Fruit fly (Drosophila melanogaster) Kc167 (cell line): ENCODE results near the gene CG12084.

ENCODE experiments used
- Myc ChIP-seq: fragments of >200 bp; optimal IDR thresholded peaks from 2 replicates; lab custom pipeline; 2017; ENCODE audit warnings: missing external identifiers
- Sin3A ChIP-seq: fragments of >200 bp; optimal IDR thresholded peaks from 2 replicates; lab custom pipeline; 2018; ENCODE audit warnings: missing external identifiers
- h ChIP-seq: fragments of >200 bp; optimal IDR thresholded peaks from 3 replicates; lab custom pipeline; 2018; ENCODE audit warnings: missing external identifiers
- insv ChIP-seq: fragments of >200 bp; optimal IDR thresholded peaks from 3 replicates; lab custom pipeline; 2018; ENCODE audit warnings: missing external identifiers
- psq ChIP-seq: fragments of >200 bp; optimal IDR thresholded peaks from 2 replicates; lab custom pipeline; 2017; ENCODE audit warnings: missing external identifiers
- ttk ChIP-seq: sonication (Bioruptor generic); optimal IDR thresholded peaks from 2 replicates; lab custom pipeline; 2017; ENCODE audit warnings: missing external identifiers

Gene CG12084

DNA sequence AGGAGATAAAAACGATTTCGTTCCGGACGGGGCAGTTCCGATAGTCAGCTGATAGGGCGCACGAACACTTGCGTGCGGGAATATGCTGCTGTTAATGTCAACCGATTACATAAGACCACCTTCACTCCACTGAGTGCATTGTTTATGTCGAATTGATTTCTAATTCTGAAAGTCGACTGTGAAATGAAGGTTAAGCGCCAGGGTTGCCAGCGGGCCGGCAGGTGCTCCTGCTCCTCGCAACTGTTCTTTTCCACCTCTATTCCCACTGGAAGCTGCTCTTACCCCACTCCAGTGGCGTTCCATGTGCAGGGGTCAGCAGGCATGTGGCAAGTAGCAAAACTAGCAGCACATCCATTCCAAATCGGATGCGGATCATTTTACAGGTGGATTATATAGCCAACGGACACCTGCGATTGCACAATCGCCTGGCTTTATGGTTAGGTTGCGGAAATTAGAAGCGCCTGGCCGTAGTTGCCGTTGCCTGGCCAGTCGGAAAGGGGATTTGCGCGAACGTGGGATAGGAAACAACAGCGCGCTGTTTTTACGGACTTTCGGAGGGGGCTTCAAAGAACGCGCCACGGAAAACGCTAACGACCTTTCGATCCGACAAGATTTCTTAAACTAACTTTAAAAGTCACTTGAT, 20.3 kb upstream of the CG12084 start, which contains the start of gene cue:
cue (minus strand) TSS at position 641 of the 643 bp plus-strand sequence.
- no peak for TF ChIP-seq insv (lab: Kevin White, UChicago)
- no peak for TF ChIP-seq Myc (lab: Kevin White, UChicago)
- no peak for TF ChIP-seq psq (lab: Kevin White, UChicago)
- no peak for TF ChIP-seq ttk (lab: Kevin White, UChicago)
- TF ChIP-seq Sin3A (lab: Kevin White, UChicago): no peak
- TF ChIP-seq h (lab: Kevin White, UChicago): no peak

DNA sequence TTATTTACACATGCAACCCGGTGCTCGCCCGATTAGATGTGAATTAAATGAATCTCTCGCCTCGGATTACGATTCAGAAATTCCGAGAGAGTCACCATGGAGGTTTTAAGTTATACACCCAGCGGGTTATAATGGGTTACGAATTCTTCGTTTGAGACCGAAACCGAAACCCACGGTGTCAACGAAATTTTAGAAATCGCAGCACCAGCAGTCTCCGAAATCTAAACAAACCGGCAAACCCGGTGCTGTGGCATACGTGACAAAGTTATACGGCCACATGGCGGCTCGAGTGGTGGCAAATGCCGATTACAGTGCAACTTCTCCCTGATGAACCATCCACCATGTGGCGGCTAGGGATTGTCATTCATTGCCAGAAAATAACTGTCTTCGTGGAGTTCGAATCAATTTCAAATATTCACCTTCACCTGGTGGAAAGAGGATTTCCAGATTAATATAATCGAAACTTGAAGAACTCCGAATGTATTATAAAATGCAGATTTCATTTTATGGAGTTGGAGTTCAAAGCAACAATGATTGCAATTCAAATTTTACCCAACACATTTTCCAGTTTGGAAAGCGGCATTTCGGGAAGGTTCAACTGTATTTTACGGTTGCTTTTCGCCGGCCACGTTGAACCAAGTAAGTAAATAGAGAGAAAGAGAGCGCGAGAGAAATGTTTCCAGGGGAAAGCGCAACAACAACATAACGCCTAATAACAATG, 19.5 kb upstream of the CG12084 start:
- no peak for TF ChIP-seq h (lab: Kevin White, UChicago)
- no peak for TF ChIP-seq insv (lab: Kevin White, UChicago)
- no peak for TF ChIP-seq ttk (lab: Kevin White, UChicago)
- no peak for TF ChIP-seq Sin3A (lab: Kevin White, UChicago)

dm6 chr3L:1502086-1502893, 5.8 kb upstream of the CG12084 start, which contains the start of the genes hfp and Psa:
hfp (minus strand) TSS chr3L:1502590.
Psa (plus strand) TSS chr3L:1502843.
- TF ChIP-seq ttk (lab: Kevin White, UChicago): no peak
- TF ChIP-seq Myc (lab: Kevin White, UChicago): no peak
- no peak for TF ChIP-seq insv (lab: Kevin White, UChicago)
- no peak for TF ChIP-seq psq (lab: Kevin White, UChicago)
- TF ChIP-seq Sin3A (lab: Kevin White, UChicago): no peak
- no peak for TF ChIP-seq h (lab: Kevin White, UChicago)

DNA sequence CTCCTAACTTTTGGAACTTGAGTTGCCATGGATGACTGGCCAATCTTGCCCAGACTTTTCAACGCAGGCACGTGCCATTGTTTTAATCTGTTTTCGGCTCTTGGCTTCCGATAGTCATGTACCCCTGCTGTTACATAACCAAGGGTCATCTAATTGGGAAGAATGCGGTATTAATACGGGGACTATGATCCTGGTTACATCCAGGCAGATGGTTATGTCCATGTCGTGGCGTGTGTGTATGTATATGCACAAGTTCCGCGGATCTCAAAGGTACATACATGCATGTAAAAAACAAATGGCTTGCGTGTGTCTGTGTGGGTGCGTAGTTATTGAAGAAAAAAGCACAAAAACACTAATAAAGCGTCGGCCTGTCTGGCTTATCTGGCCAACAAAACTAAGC, 640 bp downstream of the CG12084 start:
- TF ChIP-seq psq (lab: Kevin White, UChicago) (no peak), insv (lab: Kevin White, UChicago) (no peak), Myc (lab: Kevin White, UChicago) (no peak), Sin3A (lab: Kevin White, UChicago) (no peak), ttk (lab: Kevin White, UChicago) (no peak), h (lab: Kevin White, UChicago) (no peak)

- TF ChIP-seq h (lab: Kevin White, UChicago) (no peak), ttk (lab: Kevin White, UChicago) (no peak), insv (lab: Kevin White, UChicago) (no peak), Sin3A (lab: Kevin White, UChicago) (no peak), Myc (lab: Kevin White, UChicago) (no peak), psq (lab: Kevin White, UChicago) (no peak)
Measured at dm6 chr3L:1489523-1489922, 6.9 kb downstream of the CG12084 start, which contains the start of gene stet. stet (minus strand) TSS chr3L:1489547.

DNA sequence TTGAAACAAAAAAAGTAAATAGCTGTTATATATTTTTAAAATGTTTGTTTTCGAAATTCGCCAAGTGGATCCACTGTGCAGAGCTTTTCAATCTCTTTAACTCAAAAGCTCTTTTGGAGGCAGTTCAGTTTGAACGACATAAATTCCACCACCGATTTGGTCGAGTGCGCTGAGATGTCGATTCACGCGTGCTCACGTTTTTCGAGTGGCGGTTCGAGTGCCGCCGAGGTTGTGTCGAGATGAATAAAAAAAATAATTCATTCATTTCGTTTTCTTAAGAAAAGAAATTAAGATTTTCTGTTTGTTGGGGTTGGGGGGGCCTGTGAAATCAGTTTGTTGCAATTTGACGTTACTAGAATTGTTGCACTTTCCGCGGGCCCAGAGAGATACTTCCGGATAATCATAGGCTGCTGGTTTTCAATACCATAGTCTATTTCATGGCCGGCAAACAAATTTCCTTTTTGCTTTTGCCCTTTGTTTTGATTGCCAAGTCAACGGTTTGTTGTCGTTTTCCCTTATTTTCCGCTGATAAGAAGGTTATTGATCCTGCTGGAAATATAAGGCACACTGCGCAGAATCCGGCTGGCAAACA, 7.8 kb downstream of the CG12084 start:
- TF ChIP-seq h (lab: Kevin White, UChicago) (no peak), Sin3A (lab: Kevin White, UChicago) (no peak), ttk (lab: Kevin White, UChicago) (no peak), psq (lab: Kevin White, UChicago) (no peak), insv (lab: Kevin White, UChicago) (no peak), Myc (lab: Kevin White, UChicago) (no peak)

dm6 chr3L:1484747-1485146, 11.7 kb downstream of the CG12084 start:
- no peak for TF ChIP-seq h (lab: Kevin White, UChicago)
- no peak for TF ChIP-seq Myc (lab: Kevin White, UChicago)
- no peak for TF ChIP-seq Sin3A (lab: Kevin White, UChicago)
- TF ChIP-seq insv (lab: Kevin White, UChicago): no peak
- TF ChIP-seq psq (lab: Kevin White, UChicago): no peak
- no peak for TF ChIP-seq ttk (lab: Kevin White, UChicago)

DNA sequence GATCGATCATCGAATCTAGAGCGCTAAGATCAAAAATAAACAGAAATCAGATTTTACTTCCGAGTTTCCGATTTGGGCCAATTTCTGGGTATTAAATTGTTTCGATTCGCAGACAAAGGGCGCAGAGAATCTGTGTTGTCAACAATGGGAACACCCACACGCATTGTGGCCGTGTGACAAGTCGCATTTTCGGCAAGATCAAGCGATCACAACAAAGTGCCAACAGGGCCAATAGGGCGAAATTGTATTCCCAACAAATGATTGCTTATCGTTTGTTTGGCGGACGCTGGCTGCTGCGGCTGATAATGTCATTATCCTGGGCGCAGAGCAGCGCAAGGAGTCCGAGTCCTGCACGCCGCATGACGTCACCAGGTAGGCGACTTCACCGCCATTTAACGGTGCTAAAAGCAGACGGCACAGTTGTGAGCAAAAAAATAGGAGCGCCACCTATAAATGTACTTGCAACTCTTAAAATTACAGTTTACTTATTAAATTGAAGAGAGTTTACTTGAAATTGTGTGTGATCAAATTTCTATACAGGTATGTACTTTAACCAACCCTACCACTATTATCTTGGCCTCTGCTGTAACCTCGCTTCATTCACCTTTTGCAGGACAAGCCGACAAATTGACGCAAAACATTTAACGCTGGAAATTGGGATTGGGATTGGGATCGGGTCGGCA, 17.3 kb downstream of the CG12084 start:
- TF ChIP-seq h (lab: Kevin White, UChicago): no peak
- TF ChIP-seq insv (lab: Kevin White, UChicago): no peak
- no peak for TF ChIP-seq psq (lab: Kevin White, UChicago)
- no peak for TF ChIP-seq Sin3A (lab: Kevin White, UChicago)
- TF ChIP-seq Myc (lab: Kevin White, UChicago): no peak
- TF ChIP-seq ttk (lab: Kevin White, UChicago): no peak

DNA sequence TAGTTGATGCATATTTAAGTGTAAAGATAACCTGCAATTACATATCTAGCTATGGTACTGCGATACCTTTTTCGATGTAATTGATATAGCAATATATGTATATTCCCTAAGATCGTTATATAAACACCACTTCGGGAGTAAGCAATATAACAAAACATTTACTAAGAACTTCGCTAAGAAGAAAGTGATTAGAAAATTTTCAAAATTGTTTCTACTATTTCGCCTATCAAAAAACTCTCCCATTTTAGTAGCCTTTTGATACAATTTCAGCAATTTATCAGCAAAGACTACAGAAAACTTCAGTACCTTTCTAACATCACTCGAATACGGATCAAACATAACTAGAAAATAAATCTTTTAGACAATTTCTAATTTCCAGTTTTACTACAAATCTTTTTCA, 19.1 kb downstream of the CG12084 start, which contains the start of gene robl62A:
robl62A (plus strand) TSS at position 301 of the 400 bp plus-strand sequence.
- TF ChIP-seq psq (lab: Kevin White, UChicago) (no peak), ttk (lab: Kevin White, UChicago) (no peak), Myc (lab: Kevin White, UChicago) (no peak), h (lab: Kevin White, UChicago) (no peak), insv (lab: Kevin White, UChicago) (no peak)

DNA sequence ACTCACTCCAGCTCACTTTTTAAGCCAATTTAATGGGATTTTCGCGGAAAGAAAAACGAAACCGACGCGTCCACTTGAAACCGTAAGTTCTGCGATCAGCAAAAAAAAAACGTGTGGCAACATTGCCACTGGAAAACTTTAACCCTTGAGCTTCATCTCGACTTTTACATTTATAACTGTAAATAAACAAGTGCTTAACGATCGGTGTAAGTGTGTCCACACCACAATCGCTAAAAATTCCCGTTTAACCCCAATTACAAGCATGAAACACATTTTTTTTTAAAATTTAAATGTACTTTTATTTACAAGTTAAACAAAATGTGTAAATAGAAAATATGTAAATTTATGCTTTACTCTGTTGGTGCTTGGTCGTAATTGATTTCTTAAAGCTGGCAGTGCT, 21.3 kb downstream of the CG12084 start, which contains the start of gene Ptp61F:
Ptp61F (minus strand) TSS at position 101 of the 400 bp plus-strand sequence.
- TF ChIP-seq insv (lab: Kevin White, UChicago): no peak
- TF ChIP-seq h (lab: Kevin White, UChicago): no peak
- TF ChIP-seq Sin3A (lab: Kevin White, UChicago): no peak
